Worm (Caenorhabditis elegans) whole organism, L4 larva: ENCODE measurements around the gene hum-6.

Experiments
- ceh-82 ChIP-seq: sonication (generic microtip); optimal IDR thresholded peaks from 2 replicates; lab custom pipeline; 2017; ENCODE audit warnings: missing biosample characterization, missing genetic modification characterization
- lim-7 ChIP-seq: fragments of 200-800 bp; sonication (Bioruptor generic); IDR thresholded peaks from 2 replicates; pipeline ENCODE4 v1.3.6; 2022; ENCODE audit warnings: missing genetic modification characterization, missing compliant biosample characterization
- mdl-1 ChIP-seq, 2 experiments: fragments of 150-350 bp in 1 of 2; sonication (generic microtip) in 1 of 2; optimal IDR thresholded peaks; 2 replicates each; lab custom pipeline; 2014 to 2017; ENCODE audit warnings: missing biosample characterization in 2 of 2, missing genetic modification characterization in 2 of 2
- nhr-237 ChIP-seq: sonication (generic microtip); optimal IDR thresholded peaks from 2 replicates; lab custom pipeline; 2017; ENCODE audit warnings: missing biosample characterization, missing genetic modification characterization
- nhr-76 ChIP-seq: fragments of 150-350 bp; optimal IDR thresholded peaks from 2 replicates; lab custom pipeline; 2014; ENCODE audit warnings: missing biosample characterization, missing genetic modification characterization

ce11 chrX:2338210-2338609 lies 35.3 kb downstream of the hum-6 start, which contains the start of gene nlp-45:
- TF ChIP-seq lim-7, result no peak
- TF ChIP-seq mdl-1 (tag; optimal IDR thresholded peaks at IDR 0.05; lab: Kevin White, UChicago), result no peak
- no peak for TF ChIP-seq nhr-76 (tag; lab: Kevin White, UChicago)
- TF ChIP-seq nhr-237, result no peak
- TF ChIP-seq ceh-82 (tag; lab: Kevin White, UChicago), result no peak
